Worm (Caenorhabditis elegans): Measurements from ENCODE around the gene calf-1.

calf-1 gene

ce11 chrV:20479013-20479739 lies at the start of gene calf-1, which contains the start of gene rpl-2:
calf-1 (minus strand) TSS chrV:20479089.
rpl-2 (plus strand) TSS chrV:20479689.
- TF ChIP-seq elt-1 (tag; optimal IDR thresholded peaks at IDR 0.05) (no peak), lin-39 (tag; optimal IDR thresholded peaks at IDR 0.05) (peak; percentile 57), nhr-237 (tag; optimal IDR thresholded peaks at IDR 0.05) (no peak), sea-2 (GFP tag; optimal IDR thresholded peaks at IDR 0.05) (no peak), ceh-9 (tag; optimal IDR thresholded peaks at IDR 0.05) (no peak), lin-15B (tag; optimal IDR thresholded peaks at IDR 0.05) (peak; percentile 69), unc-62 (GFP tag; optimal IDR thresholded peaks at IDR 0.05) (no peak), nhr-77 (tag; optimal IDR thresholded peaks at IDR 0.05) (no peak), zag-1 (tag; optimal IDR thresholded peaks at IDR 0.05) (no peak), nhr-28 (tag; optimal IDR thresholded peaks at IDR 0.05) (no peak), unc-39 (tag; optimal IDR thresholded peaks at IDR 0.05) (no peak), fos-1 (tag; optimal IDR thresholded peaks at IDR 0.05) (no peak), fkh-2 (tag; optimal IDR thresholded peaks at IDR 0.05) (no peak), mml-1 (tag; optimal IDR thresholded peaks at IDR 0.05) (no peak), ama-1 (optimal IDR thresholded peaks at IDR 0.05) (peak; percentile 18), R02D3.7 (tag; optimal IDR thresholded peaks at IDR 0.05) (peak; percentile 93), fkh-10 (GFP tag; optimal IDR thresholded peaks at IDR 0.05) (no peak), nhr-12 (tag; optimal IDR thresholded peaks at IDR 0.05) (no peak), ztf-11 (tag; optimal IDR thresholded peaks at IDR 0.05) (no peak), ztf-4 (tag; optimal IDR thresholded peaks at IDR 0.05) (no peak), ceh-16 (tag; optimal IDR thresholded peaks at IDR 0.05) (no peak), jun-1 (tag; optimal IDR thresholded peaks at IDR 0.05) (no peak), nhr-25 (tag; optimal IDR thresholded peaks at IDR 0.05) (peak; percentile 44), egl-27 (tag; optimal IDR thresholded peaks at IDR 0.05) (no peak), nhr-11 (tag; optimal IDR thresholded peaks at IDR 0.05) (peak; percentile 18), ZK546.5 (tag; optimal IDR thresholded peaks at IDR 0.05) (no peak), nhr-76 (tag; optimal IDR thresholded peaks at IDR 0.05) (no peak), elt-3 (tag; optimal IDR thresholded peaks at IDR 0.05) (no peak), ceh-28 (tag; optimal IDR thresholded peaks at IDR 0.05) (peak; percentile 46), elt-2 (tag; optimal IDR thresholded peaks at IDR 0.05) (peak; percentile 27), lsy-12 (tag; optimal IDR thresholded peaks at IDR 0.05) (no peak), egl-5 (tag; optimal IDR thresholded peaks at IDR 0.05) (no peak), nhr-43 (tag; optimal IDR thresholded peaks at IDR 0.05; ENCODE audit: poor library complexity, severe bottlenecking) (peak; percentile 44), aly-2 (tag; optimal IDR thresholded peaks at IDR 0.05) (no peak), nfya-1 (tag; optimal IDR thresholded peaks at IDR 0.05; ENCODE audit: insufficient read depth) (peak; percentile 79), tbx-2 (tag; optimal IDR thresholded peaks at IDR 0.05) (no peak), ceh-82 (tag; optimal IDR thresholded peaks at IDR 0.05) (no peak), nhr-23 (tag; optimal IDR thresholded peaks at IDR 0.05) (peak; percentile 64), daf-12 (tag; optimal IDR thresholded peaks at IDR 0.05) (no peak), pqm-1 (tag; optimal IDR thresholded peaks at IDR 0.05) (no peak), eor-1 (tag; optimal IDR thresholded peaks at IDR 0.05) (no peak), hmg-11 (tag; optimal IDR thresholded peaks at IDR 0.05) (peak; percentile 12), pha-4 (tag; optimal IDR thresholded peaks at IDR 0.05) (peak; percentile 81), mdl-1 (tag; optimal IDR thresholded peaks at IDR 0.05) (no peak), snpc-4 (tag; optimal IDR thresholded peaks at IDR 0.05) (no peak)

ce11 chrV:20527493-20527892 lies 48.6 kb upstream of the calf-1 start, which contains the start of gene Y38H6C.13:
Y38H6C.13 (plus strand) TSS chrV:20527793.
- TF ChIP-seq nhr-28 (tag; optimal IDR thresholded peaks at IDR 0.05): no peak
- no peak for TF ChIP-seq jun-1 (tag; optimal IDR thresholded peaks at IDR 0.05)
- TF ChIP-seq elt-1 (tag; optimal IDR thresholded peaks at IDR 0.05): no peak
- TF ChIP-seq ceh-9 (tag; optimal IDR thresholded peaks at IDR 0.05): no peak
- no peak for TF ChIP-seq pqm-1 (tag; optimal IDR thresholded peaks at IDR 0.05)
- no peak for TF ChIP-seq ztf-11 (tag; optimal IDR thresholded peaks at IDR 0.05)
- no peak for TF ChIP-seq unc-62 (GFP tag; optimal IDR thresholded peaks at IDR 0.05)

Measured in whole organism, L3 larva.